Fruit fly (Drosophila melanogaster): ENCODE results near the gene CG15742.

- TF ChIP-seq CTCF (optimal IDR thresholded peaks at IDR 0.05) (no peak), CG8478 (optimal IDR thresholded peaks at IDR 0.05) (no peak)
Measured at dm6 chrX:13305323-13305722, 47.0 kb upstream of the CG15742 start.

All from S2 (cell line).